Fruit fly (Drosophila melanogaster) whole organism, prepupa: Measurements from ENCODE around the gene CG8372.

Source experiments
- CG6792 ChIP-seq: fragments of 200-800 bp; sonication (Bioruptor generic); optimal IDR thresholded peaks from 3 replicates; lab custom pipeline; 2016; ENCODE audit warnings: missing biosample characterization, missing genetic modification characterization
- acj6 ChIP-seq: fragments of 200-800 bp; sonication (Bioruptor generic); optimal IDR thresholded peaks from 3 replicates; lab custom pipeline; 2016; ENCODE audit warnings: missing biosample characterization, missing genetic modification characterization
- vri ChIP-seq: fragments of 200-800 bp; sonication (Bioruptor generic); optimal IDR thresholded peaks from 3 replicates; lab custom pipeline; 2016; ENCODE audit warnings: missing biosample characterization, mild to moderate bottlenecking, missing genetic modification characterization

DNA sequence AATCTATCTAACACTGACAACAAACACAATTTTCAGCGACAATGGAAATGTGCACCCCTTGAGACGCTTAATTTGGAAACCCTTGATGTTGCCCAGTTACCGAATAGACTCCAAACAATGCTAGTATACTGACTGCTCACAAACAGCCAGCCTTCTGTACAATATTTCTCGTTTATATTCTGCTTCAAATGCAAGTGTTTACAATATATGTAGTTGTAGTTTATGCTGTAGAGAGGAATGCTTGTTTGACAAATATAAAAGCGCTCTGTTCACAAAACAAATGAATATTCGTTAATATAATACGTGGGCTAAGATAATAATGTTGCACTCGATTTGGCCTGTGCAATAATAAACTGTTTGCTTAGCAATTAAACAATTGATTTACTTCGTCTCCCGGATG is 5.2 kb upstream of the CG8372 start, which contains the start of gene CG8292:
- TF ChIP-seq acj6 (GFP tag; lab: Kevin White, UChicago) (no peak), CG6792 (GFP tag; lab: Kevin White, UChicago) (no peak), vri (GFP tag; lab: Kevin White, UChicago) (no peak)
